Fruit fly (Drosophila melanogaster): Measurements from ENCODE around the gene Cpr92A.

Cpr92A gene

dm6 chr3R:19622005-19622404 is 23.2 kb upstream of the Cpr92A start:
- TF ChIP-seq foxo (GFP tag; optimal IDR thresholded peaks at IDR 0.05) (no peak), sv (GFP tag; optimal IDR thresholded peaks at IDR 0.05) (no peak), CG9705 (GFP tag; optimal IDR thresholded peaks at IDR 0.05) (no peak), h (GFP tag; optimal IDR thresholded peaks at IDR 0.05) (peak; percentile 40), CG32264 (GFP tag; optimal IDR thresholded peaks at IDR 0.05) (no peak), Rel (GFP tag; optimal IDR thresholded peaks at IDR 0.05) (no peak), Rel (tag; optimal IDR thresholded peaks at IDR 0.05) (peak; percentile 66), ey (GFP tag; optimal IDR thresholded peaks at IDR 0.05) (no peak), CrebA (GFP tag; optimal IDR thresholded peaks at IDR 0.05; ENCODE audit: borderline replicate concordance) (no peak), Hr78 (GFP tag; optimal IDR thresholded peaks at IDR 0.05) (no peak), brk (GFP tag; optimal IDR thresholded peaks at IDR 0.05) (no peak)

- TF ChIP-seq N (GFP tag; optimal IDR thresholded peaks at IDR 0.05) (no peak), sage (GFP tag; optimal IDR thresholded peaks at IDR 0.05) (no peak), foxo (GFP tag; optimal IDR thresholded peaks at IDR 0.05) (no peak), h (GFP tag; optimal IDR thresholded peaks at IDR 0.05) (peak; percentile 25), woc (GFP tag; optimal IDR thresholded peaks at IDR 0.05) (no peak), Sp1 (GFP tag; optimal IDR thresholded peaks at IDR 0.05) (no peak), OdsH (GFP tag; optimal IDR thresholded peaks at IDR 0.05) (no peak), Rel (GFP tag; optimal IDR thresholded peaks at IDR 0.05) (no peak), Rel (tag; optimal IDR thresholded peaks at IDR 0.05) (peak; percentile 4), Jra (GFP tag; optimal IDR thresholded peaks at IDR 0.05) (no peak), HLH106 (tag; optimal IDR thresholded peaks at IDR 0.05) (no peak), dl (GFP tag; optimal IDR thresholded peaks at IDR 0.05; ENCODE audit: insufficient read depth in 1 of 2, partially characterized antibody in 2 of 2) (no peak), Vsx2 (GFP tag; optimal IDR thresholded peaks at IDR 0.05; ENCODE audit: partially characterized antibody) (no peak), rgr (GFP tag; optimal IDR thresholded peaks at IDR 0.05) (no peak), ey (GFP tag; optimal IDR thresholded peaks at IDR 0.05) (no peak), br (GFP tag; optimal IDR thresholded peaks at IDR 0.05) (no peak), dmrt93B (GFP tag; optimal IDR thresholded peaks at IDR 0.05) (no peak)
These were observed 22.2 kb upstream of the Cpr92A start for dm6 chr3R:19620953-19621352.

- TF ChIP-seq dl (GFP tag; optimal IDR thresholded peaks at IDR 0.05; ENCODE audit: insufficient read depth in 1 of 2, partially characterized antibody in 2 of 2) (no peak), psq (GFP tag; optimal IDR thresholded peaks at IDR 0.05) (no peak), sage (GFP tag; optimal IDR thresholded peaks at IDR 0.05) (no peak), lola (GFP tag; optimal IDR thresholded peaks at IDR 0.05) (no peak), ey (GFP tag; optimal IDR thresholded peaks at IDR 0.05) (no peak), foxo (GFP tag; optimal IDR thresholded peaks at IDR 0.05) (no peak), h (GFP tag; optimal IDR thresholded peaks at IDR 0.05) (no peak), Myc (optimal IDR thresholded peaks at IDR 0.05) (no peak), rgr (GFP tag; optimal IDR thresholded peaks at IDR 0.05) (no peak), CG9705 (GFP tag; optimal IDR thresholded peaks at IDR 0.05) (no peak), dsf (GFP tag; optimal IDR thresholded peaks at IDR 0.05; ENCODE audit: borderline replicate concordance) (no peak), br (GFP tag; optimal IDR thresholded peaks at IDR 0.05) (no peak), HLH106 (tag; optimal IDR thresholded peaks at IDR 0.05) (no peak), Hnf4 (GFP tag; optimal IDR thresholded peaks at IDR 0.05) (no peak), fru (GFP tag; optimal IDR thresholded peaks at IDR 0.05) (no peak), Vsx2 (GFP tag; optimal IDR thresholded peaks at IDR 0.05; ENCODE audit: partially characterized antibody) (no peak), CG32264 (GFP tag; optimal IDR thresholded peaks at IDR 0.05) (no peak), jim (GFP tag; optimal IDR thresholded peaks at IDR 0.05) (no peak), usp (GFP tag; optimal IDR thresholded peaks at IDR 0.05) (no peak), pan (optimal IDR thresholded peaks at IDR 0.05) (no peak)
These were observed 21.2 kb upstream of the Cpr92A start for dm6 chr3R:19619908-19620307.

dm6 chr3R:19612908-19613431 is 14.2 kb upstream of the Cpr92A start, which contains the start of gene CG16727:
CG16727 (plus strand) TSS chr3R:19613381.
- TF ChIP-seq brk (GFP tag; optimal IDR thresholded peaks at IDR 0.05): no peak
- TF ChIP-seq sage (GFP tag; optimal IDR thresholded peaks at IDR 0.05): no peak
- no peak for TF ChIP-seq CG9705 (GFP tag; optimal IDR thresholded peaks at IDR 0.05)
- no peak for TF ChIP-seq Dif (GFP tag; optimal IDR thresholded peaks at IDR 0.05; ENCODE audit: partially characterized antibody)
- no peak for TF ChIP-seq usp (GFP tag; optimal IDR thresholded peaks at IDR 0.05)
- TF ChIP-seq GATAd (GFP tag; optimal IDR thresholded peaks at IDR 0.05): no peak
- TF ChIP-seq Sp1 (GFP tag; optimal IDR thresholded peaks at IDR 0.05): peak; percentile 24
- TF ChIP-seq fru (GFP tag; optimal IDR thresholded peaks at IDR 0.05): no peak
- TF ChIP-seq lola (GFP tag; optimal IDR thresholded peaks at IDR 0.05): no peak
- TF ChIP-seq OdsH (GFP tag; optimal IDR thresholded peaks at IDR 0.05): peak; percentile 29
- TF ChIP-seq rgr (GFP tag; optimal IDR thresholded peaks at IDR 0.05): peak; percentile 17
- peak; percentile 6 for TF ChIP-seq h (GFP tag; optimal IDR thresholded peaks at IDR 0.05)
- TF ChIP-seq CG32264 (GFP tag; optimal IDR thresholded peaks at IDR 0.05): no peak
- TF ChIP-seq dsf (GFP tag; optimal IDR thresholded peaks at IDR 0.05; ENCODE audit: borderline replicate concordance): no peak
- TF ChIP-seq Vsx2 (GFP tag; optimal IDR thresholded peaks at IDR 0.05; ENCODE audit: partially characterized antibody): no peak
- TF ChIP-seq Hr83 (GFP tag; optimal IDR thresholded peaks at IDR 0.05; ENCODE audit: poor library complexity, severe bottlenecking): no peak
- no peak for TF ChIP-seq jim (GFP tag; optimal IDR thresholded peaks at IDR 0.05)
- TF ChIP-seq Dfd (GFP tag; optimal IDR thresholded peaks at IDR 0.05): no peak
- TF ChIP-seq Jra (GFP tag; optimal IDR thresholded peaks at IDR 0.05): no peak
